Worm (Caenorhabditis elegans): Measurements from ENCODE around the gene F25B4.8.
A peak's percentile ranks its signal among the peaks of the same experiment; 100 is the strongest.

The F25B4.8 gene

ce11 chrV:5697581-5697980 lies 6.1 kb upstream of the F25B4.8 start (continued):
- TF ChIP-seq nhr-76 (tag; optimal IDR thresholded peaks at IDR 0.05) (no peak), ceh-88 (GFP tag; IDR thresholded peaks at IDR 0.05) (no peak), tbx-2 (tag; optimal IDR thresholded peaks at IDR 0.05) (no peak), sptf-1 (tag; optimal IDR thresholded peaks at IDR 0.05) (no peak), irx-1 (tag; optimal IDR thresholded peaks at IDR 0.05) (no peak), xbp-1 (tag; optimal IDR thresholded peaks at IDR 0.05) (no peak), nhr-77 (tag; optimal IDR thresholded peaks at IDR 0.05) (no peak), C34B4.2 (tag; optimal IDR thresholded peaks at IDR 0.05) (no peak), unc-98 (GFP tag; IDR thresholded peaks at IDR 0.05) (no peak), blmp-1 (tag; optimal IDR thresholded peaks at IDR 0.05) (peak; percentile 90), swsn-7 (tag; optimal IDR thresholded peaks at IDR 0.05) (no peak), Y116A8C.19 (tag; optimal IDR thresholded peaks at IDR 0.05; ENCODE audit: borderline replicate concordance) (no peak), efl-1 (optimal IDR thresholded peaks at IDR 0.05) (no peak), efl-1 (GFP tag; optimal IDR thresholded peaks at IDR 0.05 in 1 of 2) (no peak), C16A3.4 (tag; optimal IDR thresholded peaks at IDR 0.05) (peak; percentile 12), mep-1 (tag; optimal IDR thresholded peaks at IDR 0.05) (peak; percentile 4), rnt-1 (tag; optimal IDR thresholded peaks at IDR 0.05) (no peak), snu-23 (GFP tag; optimal IDR thresholded peaks at IDR 0.05) (peak; percentile 21), F16B12.6 (tag; optimal IDR thresholded peaks at IDR 0.05) (no peak), aly-2 (tag; optimal IDR thresholded peaks at IDR 0.05) (no peak), sup-37 (GFP tag; optimal IDR thresholded peaks at IDR 0.05) (no peak), pax-3 (tag; optimal IDR thresholded peaks at IDR 0.05) (no peak), lin-13 (GFP tag; optimal IDR thresholded peaks at IDR 0.05) (no peak), nhr-85 (tag) (peak; percentile 64), ceh-90 (tag; optimal IDR thresholded peaks at IDR 0.05) (no peak), ceh-63 (GFP tag; optimal IDR thresholded peaks at IDR 0.05) (no peak), unc-30 (tag; optimal IDR thresholded peaks at IDR 0.05) (no peak), dpl-1 (GFP tag; optimal IDR thresholded peaks at IDR 0.05) (no peak), mab-9 (GFP tag; IDR thresholded peaks at IDR 0.05) (no peak)

ce11 chrV:5696177-5696576 lies 4.7 kb upstream of the F25B4.8 start:
- TF ChIP-seq blmp-1 (tag; optimal IDR thresholded peaks at IDR 0.05) (no peak), lir-3 (tag; optimal IDR thresholded peaks at IDR 0.05; ENCODE audit: poor library complexity) (no peak), unc-130 (tag; optimal IDR thresholded peaks at IDR 0.05) (no peak), ceh-82 (tag; optimal IDR thresholded peaks at IDR 0.05) (no peak), tlp-1 (tag; optimal IDR thresholded peaks at IDR 0.05) (no peak), mab-9 (GFP tag; IDR thresholded peaks at IDR 0.05) (no peak), pax-3 (tag; optimal IDR thresholded peaks at IDR 0.05) (no peak), ztf-11 (tag; optimal IDR thresholded peaks at IDR 0.05) (no peak)

ce11 chrV:5695635-5696034 lies 4.1 kb upstream of the F25B4.8 start:
- no peak for TF ChIP-seq C04F5.9 (tag; optimal IDR thresholded peaks at IDR 0.05)
- no peak for TF ChIP-seq unc-30 (tag; optimal IDR thresholded peaks at IDR 0.05)
- no peak for TF ChIP-seq aly-2 (tag; optimal IDR thresholded peaks at IDR 0.05)
- no peak for TF ChIP-seq elt-2 (tag; optimal IDR thresholded peaks at IDR 0.05)
- TF ChIP-seq mep-1 (tag; optimal IDR thresholded peaks at IDR 0.05): no peak
- no peak for TF ChIP-seq sox-4 (tag; optimal IDR thresholded peaks at IDR 0.05)
- TF ChIP-seq blmp-1 (tag; optimal IDR thresholded peaks at IDR 0.05): peak; percentile 94
- TF ChIP-seq F16B12.6 (tag; optimal IDR thresholded peaks at IDR 0.05): no peak
- TF ChIP-seq rnt-1 (tag; optimal IDR thresholded peaks at IDR 0.05): no peak
- no peak for TF ChIP-seq isw-1 (GFP tag; IDR thresholded peaks at IDR 0.05)
- no peak for TF ChIP-seq grh-1 (GFP tag; IDR thresholded peaks at IDR 0.05)
- TF ChIP-seq dpl-1 (GFP tag; optimal IDR thresholded peaks at IDR 0.05): no peak
- TF ChIP-seq fkh-4 (tag; optimal IDR thresholded peaks at IDR 0.05; ENCODE audit: borderline replicate concordance): no peak
- TF ChIP-seq efl-1 (optimal IDR thresholded peaks at IDR 0.05): no peak
- TF ChIP-seq efl-1 (GFP tag; optimal IDR thresholded peaks at IDR 0.05 in 1 of 2): peak in 1 of 2 experiments; percentile 20
- no peak for TF ChIP-seq nhr-19 (GFP tag; conservative IDR thresholded peaks at IDR 0.05)
- TF ChIP-seq ceh-90 (tag; optimal IDR thresholded peaks at IDR 0.05): no peak
- no peak for TF ChIP-seq zag-1 (tag; optimal IDR thresholded peaks at IDR 0.05)
- peak; percentile 56 for TF ChIP-seq lin-14 (GFP tag; optimal IDR thresholded peaks at IDR 0.05)
- peak; percentile 56 for TF ChIP-seq nhr-85 (tag)
- no peak for TF ChIP-seq sup-37 (GFP tag; optimal IDR thresholded peaks at IDR 0.05)
- no peak for TF ChIP-seq jun-1 (tag; optimal IDR thresholded peaks at IDR 0.05)
- no peak for TF ChIP-seq tbx-2 (tag; optimal IDR thresholded peaks at IDR 0.05)
- no peak for TF ChIP-seq nhr-12 (tag; optimal IDR thresholded peaks at IDR 0.05)
- no peak for TF ChIP-seq nhr-47 (tag; optimal IDR thresholded peaks at IDR 0.05)
- peak; percentile 64 for TF ChIP-seq nhr-20 (tag; optimal IDR thresholded peaks at IDR 0.05)
- no peak for TF ChIP-seq egl-27 (tag; optimal IDR thresholded peaks at IDR 0.05)
- no peak for TF ChIP-seq vab-15 (tag; optimal IDR thresholded peaks at IDR 0.05)
- no peak for TF ChIP-seq xbp-1 (tag; optimal IDR thresholded peaks at IDR 0.05)
